Worm (Caenorhabditis elegans) whole organism, L3 larva: ENCODE results near the gene nyn-3.

Experiments
- ZK546.5 ChIP-seq: sonication (generic microtip); optimal IDR thresholded peaks from 2 replicates; lab custom pipeline; 2017; ENCODE audit warnings: missing biosample characterization, missing genetic modification characterization
- ama-1 ChIP-seq: fragments of 150-350 bp; optimal IDR thresholded peaks from 2 replicates; lab custom pipeline; 2018
- daf-12 ChIP-seq: fragments of 150-350 bp; optimal IDR thresholded peaks from 2 replicates; lab custom pipeline; 2014; ENCODE audit warnings: missing biosample characterization, missing genetic modification reagents, missing genetic modification characterization
- fkh-10 ChIP-seq: sonication (generic microtip); optimal IDR thresholded peaks from 2 replicates; lab custom pipeline; 2017; ENCODE audit warnings: missing biosample characterization, missing genetic modification reagents, missing genetic modification characterization
- fos-1 ChIP-seq: fragments of 150-350 bp; optimal IDR thresholded peaks from 2 replicates; lab custom pipeline; 2014; ENCODE audit warnings: missing biosample characterization, missing genetic modification characterization
- mdl-1 ChIP-seq: fragments of 150-350 bp; optimal IDR thresholded peaks from 2 replicates; lab custom pipeline; 2014; ENCODE audit warnings: missing biosample characterization, missing genetic modification characterization
- nhr-25 ChIP-seq: sonication (generic microtip); optimal IDR thresholded peaks from 2 replicates; lab custom pipeline; 2017; ENCODE audit warnings: missing biosample characterization, missing genetic modification characterization
- nhr-77 ChIP-seq: fragments of 150-350 bp; optimal IDR thresholded peaks from 2 replicates; lab custom pipeline; 2014; ENCODE audit warnings: missing biosample characterization, missing genetic modification characterization
- pha-4 ChIP-seq: fragments of 150-350 bp; optimal IDR thresholded peaks from 2 replicates; lab custom pipeline; 2014; ENCODE audit warnings: missing biosample characterization, missing genetic modification reagents, missing genetic modification characterization

DNA sequence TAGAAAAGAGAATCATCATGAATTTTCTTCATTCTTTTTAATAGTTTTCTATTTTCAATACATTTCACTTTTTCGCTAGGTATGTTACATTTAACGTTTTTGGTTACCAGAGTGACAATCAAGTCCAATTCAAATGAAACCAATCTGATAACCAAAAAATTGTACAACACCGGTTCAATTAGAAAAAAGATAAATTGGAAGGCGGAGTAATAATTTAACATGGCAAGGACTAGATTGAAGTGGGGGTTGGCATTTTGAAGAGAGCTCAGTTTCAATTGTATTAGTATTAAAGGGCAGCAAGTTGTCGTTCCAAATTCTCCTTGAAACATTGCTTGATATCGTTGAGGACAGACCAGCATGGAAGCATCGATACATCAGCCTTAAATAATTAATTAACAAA lies 39.7 kb downstream of the nyn-3 start:
- TF ChIP-seq fos-1 (tag; lab: Kevin White, UChicago) (no peak), ama-1 (no peak), fkh-10 (GFP tag; lab: Kevin White, UChicago) (no peak), ZK546.5 (no peak), nhr-25 (tag; lab: Kevin White, UChicago) (no peak), pha-4 (tag; lab: Kevin White, UChicago) (no peak), daf-12 (tag; lab: Kevin White, UChicago) (no peak), mdl-1 (tag; lab: Kevin White, UChicago) (no peak), nhr-77 (tag; lab: Kevin White, UChicago) (no peak)
